Fruit fly (Drosophila melanogaster) whole organism, prepupa: Measurements from ENCODE around the gene Es2.

ENCODE experiments used
- CG10669 ChIP-seq: fragments of 200-800 bp; sonication (Bioruptor generic); optimal IDR thresholded peaks from 3 replicates; lab custom pipeline; 2018; ENCODE audit warnings: missing biosample characterization, mild to moderate bottlenecking, missing genetic modification characterization, moderate library complexity
- CG11902 ChIP-seq: fragments of 200-800 bp; sonication (Bioruptor generic); optimal IDR thresholded peaks from 3 replicates; lab custom pipeline; 2016; ENCODE audit warnings: missing biosample characterization, missing genetic modification characterization
- CG15336 ChIP-seq: fragments of 200-800 bp; sonication (Bioruptor generic); IDR thresholded peaks from 2 replicates; pipeline ENCODE4 v1.3.6; 2022; ENCODE audit warnings: missing biosample characterization, missing genetic modification characterization
- CG1621 ChIP-seq: fragments of 200-800 bp; sonication (Bioruptor generic); optimal IDR thresholded peaks from 3 replicates; lab custom pipeline; 2018; ENCODE audit warnings: missing biosample characterization, mild to moderate bottlenecking, missing genetic modification characterization
- CG16779 ChIP-seq: fragments of 200-800 bp; sonication (Bioruptor generic); optimal IDR thresholded peaks from 3 replicates; lab custom pipeline; 2017; ENCODE audit warnings: missing biosample characterization, mild to moderate bottlenecking, missing genetic modification characterization
- CG3032 ChIP-seq: fragments of 200-800 bp; optimal IDR thresholded peaks from 2 replicates; lab custom pipeline; 2019; ENCODE audit warnings: missing biosample characterization, mild to moderate bottlenecking, missing genetic modification characterization, moderate library complexity
- CG31627 ChIP-seq: fragments of 200-800 bp; sonication (Bioruptor generic); optimal IDR thresholded peaks from 3 replicates; lab custom pipeline; 2016; ENCODE audit warnings: missing biosample characterization, missing genetic modification characterization
- CG32006 ChIP-seq: fragments of 200-800 bp; sonication (Bioruptor generic); optimal IDR thresholded peaks from 3 replicates; lab custom pipeline; 2017; ENCODE audit warnings: missing biosample characterization, mild to moderate bottlenecking, missing genetic modification characterization
- CG34406 ChIP-seq: fragments of 200-800 bp; sonication (Bioruptor generic); optimal IDR thresholded peaks from 3 replicates; lab custom pipeline; 2016; ENCODE audit warnings: missing biosample characterization, missing genetic modification characterization
- CG6792 ChIP-seq: fragments of 200-800 bp; sonication (Bioruptor generic); optimal IDR thresholded peaks from 3 replicates; lab custom pipeline; 2016; ENCODE audit warnings: missing biosample characterization, missing genetic modification characterization
- CG6854 ChIP-seq: fragments of 200-800 bp; sonication (Bioruptor generic); optimal IDR thresholded peaks from 2 replicates; lab custom pipeline; 2017; ENCODE audit warnings: missing biosample characterization, mild to moderate bottlenecking, missing genetic modification characterization
- CG7368 ChIP-seq: fragments of 200-800 bp; sonication (Bioruptor generic); optimal IDR thresholded peaks from 3 replicates; lab custom pipeline; 2016; ENCODE audit warnings: missing biosample characterization, missing genetic modification characterization
- CG8119 ChIP-seq: fragments of 200-800 bp; sonication (Bioruptor generic); IDR thresholded peaks from 3 replicates; pipeline ENCODE4 v1.3.6; 2022; ENCODE audit warnings: missing biosample characterization, missing genetic modification characterization
- CG8319 ChIP-seq: fragments of 200-800 bp; sonication (Bioruptor generic); optimal IDR thresholded peaks from 3 replicates; lab custom pipeline; 2016; ENCODE audit warnings: missing biosample characterization, missing genetic modification characterization
- Eip75B ChIP-seq: fragments of 200-800 bp; sonication (Bioruptor generic); optimal IDR thresholded peaks from 3 replicates; lab custom pipeline; 2016; ENCODE audit warnings: missing biosample characterization, missing genetic modification characterization
- Eip78C ChIP-seq: fragments of 200-800 bp; sonication (Bioruptor generic); peaks from one replicate; lab custom pipeline; 2016; ENCODE audit warnings: missing biosample characterization, missing genetic modification characterization
- Eip93F ChIP-seq: fragments of 200-800 bp; sonication (Bioruptor generic); optimal IDR thresholded peaks from 2 replicates; lab custom pipeline; 2016; ENCODE audit warnings: missing biosample characterization, mild to moderate bottlenecking, missing genetic modification characterization
- Ets21C ChIP-seq: fragments of 200-800 bp; sonication (Bioruptor generic); optimal IDR thresholded peaks from 3 replicates; lab custom pipeline; 2016; ENCODE audit warnings: missing biosample characterization, missing genetic modification characterization
- Ets96B ChIP-seq: fragments of 200-800 bp; optimal IDR thresholded peaks from 2 replicates; lab custom pipeline; 2019; ENCODE audit warnings: missing biosample characterization, mild to moderate bottlenecking, missing genetic modification characterization, moderate library complexity
- Hr39 ChIP-seq: fragments of 200-800 bp; sonication (Bioruptor generic); optimal IDR thresholded peaks from 2 replicates; lab custom pipeline; 2016; ENCODE audit warnings: missing biosample characterization, missing genetic modification characterization
- Hr4 ChIP-seq: fragments of 200-800 bp; sonication (Bioruptor generic); optimal IDR thresholded peaks from 3 replicates; lab custom pipeline; 2016; ENCODE audit warnings: missing biosample characterization, missing genetic modification characterization
- Lpt ChIP-seq: fragments of 200-800 bp; sonication (Bioruptor generic); optimal IDR thresholded peaks from 3 replicates; lab custom pipeline; 2016; ENCODE audit warnings: missing biosample characterization, missing genetic modification characterization
- Met ChIP-seq: fragments of 200-800 bp; sonication (Bioruptor generic); optimal IDR thresholded peaks from 3 replicates; lab custom pipeline; 2016; ENCODE audit warnings: missing biosample characterization, missing genetic modification characterization
- OdsH ChIP-seq: fragments of 200-800 bp; sonication (Bioruptor generic); optimal IDR thresholded peaks from 3 replicates; lab custom pipeline; 2016; ENCODE audit warnings: missing biosample characterization, missing genetic modification characterization
- Smox ChIP-seq: fragments of 200-800 bp; sonication (Bioruptor generic); optimal IDR thresholded peaks from 3 replicates; lab custom pipeline; 2016; ENCODE audit warnings: missing biosample characterization, missing genetic modification characterization
- Sox102F ChIP-seq: fragments of 200-800 bp; sonication (Bioruptor generic); optimal IDR thresholded peaks from 2 replicates; lab custom pipeline; 2016; ENCODE audit warnings: missing biosample characterization, mild to moderate bottlenecking, missing genetic modification characterization
- achi ChIP-seq: fragments of 200-800 bp; sonication (Bioruptor generic); optimal IDR thresholded peaks from 3 replicates; lab custom pipeline; 2016; ENCODE audit warnings: missing biosample characterization, missing genetic modification characterization
- acj6 ChIP-seq: fragments of 200-800 bp; sonication (Bioruptor generic); optimal IDR thresholded peaks from 3 replicates; lab custom pipeline; 2016; ENCODE audit warnings: missing biosample characterization, missing genetic modification characterization
- cyc ChIP-seq: fragments of 200-800 bp; sonication (Bioruptor generic); optimal IDR thresholded peaks from 3 replicates; lab custom pipeline; 2016; ENCODE audit warnings: missing biosample characterization, missing genetic modification characterization
- dac ChIP-seq: fragments of 200-800 bp; sonication (Bioruptor generic); optimal IDR thresholded peaks from 2 replicates; lab custom pipeline; 2017; ENCODE audit warnings: missing biosample characterization, mild to moderate bottlenecking, missing genetic modification characterization
- dsx ChIP-seq: fragments of 200-800 bp; optimal IDR thresholded peaks from 3 replicates; lab custom pipeline; 2019; ENCODE audit warnings: missing biosample characterization, mild to moderate bottlenecking, missing genetic modification characterization, moderate library complexity; ENCODE audit not compliant: poor library complexity, severe bottlenecking
- eg ChIP-seq: fragments of 200-800 bp; sonication (Bioruptor generic); IDR thresholded peaks from 3 replicates; pipeline ENCODE4 v1.3.6; 2022; ENCODE audit warnings: missing biosample characterization, missing genetic modification characterization
- esn ChIP-seq: fragments of 200-800 bp; sonication (Bioruptor generic); optimal IDR thresholded peaks from 2 replicates; lab custom pipeline; 2016; ENCODE audit warnings: missing biosample characterization, mild to moderate bottlenecking, missing genetic modification characterization, moderate library complexity
- fd59A ChIP-seq: fragments of 200-800 bp; sonication (Bioruptor generic); optimal IDR thresholded peaks from 2 replicates; lab custom pipeline; 2017; ENCODE audit warnings: missing biosample characterization, mild to moderate bottlenecking, missing genetic modification characterization, missing genetic modification reagents
- lz ChIP-seq: fragments of 200-800 bp; sonication (Bioruptor generic); optimal IDR thresholded peaks from 3 replicates; lab custom pipeline; 2016; ENCODE audit warnings: missing biosample characterization, missing genetic modification characterization
- pdm3 ChIP-seq: fragments of 200-800 bp; sonication (Bioruptor generic); optimal IDR thresholded peaks from 3 replicates; lab custom pipeline; 2016; ENCODE audit warnings: missing biosample characterization, missing genetic modification characterization
- salr ChIP-seq, 2 experiments: fragments of 200-800 bp; sonication (Bioruptor generic); optimal IDR thresholded peaks; 3 replicates each; lab custom pipeline; 2016 to 2018; ENCODE audit warnings: missing biosample characterization in 2 of 2, missing genetic modification characterization in 2 of 2, mild to moderate bottlenecking in 1 of 2
- spab ChIP-seq: fragments of 200-800 bp; sonication (Bioruptor generic); optimal IDR thresholded peaks from 2 replicates; lab custom pipeline; 2017; ENCODE audit warnings: missing biosample characterization, mild to moderate bottlenecking, missing genetic modification characterization, missing genetic modification reagents
- svp ChIP-seq: fragments of 200-800 bp; sonication (Bioruptor generic); peaks from one replicate; lab custom pipeline; 2016; ENCODE audit warnings: missing biosample characterization, missing genetic modification characterization
- topi ChIP-seq: fragments of 200-800 bp; sonication (Bioruptor generic); optimal IDR thresholded peaks from 3 replicates; lab custom pipeline; 2016; ENCODE audit warnings: missing biosample characterization, missing genetic modification characterization
- vri ChIP-seq: fragments of 200-800 bp; sonication (Bioruptor generic); optimal IDR thresholded peaks from 3 replicates; lab custom pipeline; 2016; ENCODE audit warnings: missing biosample characterization, mild to moderate bottlenecking, missing genetic modification characterization

Es2 gene

DNA sequence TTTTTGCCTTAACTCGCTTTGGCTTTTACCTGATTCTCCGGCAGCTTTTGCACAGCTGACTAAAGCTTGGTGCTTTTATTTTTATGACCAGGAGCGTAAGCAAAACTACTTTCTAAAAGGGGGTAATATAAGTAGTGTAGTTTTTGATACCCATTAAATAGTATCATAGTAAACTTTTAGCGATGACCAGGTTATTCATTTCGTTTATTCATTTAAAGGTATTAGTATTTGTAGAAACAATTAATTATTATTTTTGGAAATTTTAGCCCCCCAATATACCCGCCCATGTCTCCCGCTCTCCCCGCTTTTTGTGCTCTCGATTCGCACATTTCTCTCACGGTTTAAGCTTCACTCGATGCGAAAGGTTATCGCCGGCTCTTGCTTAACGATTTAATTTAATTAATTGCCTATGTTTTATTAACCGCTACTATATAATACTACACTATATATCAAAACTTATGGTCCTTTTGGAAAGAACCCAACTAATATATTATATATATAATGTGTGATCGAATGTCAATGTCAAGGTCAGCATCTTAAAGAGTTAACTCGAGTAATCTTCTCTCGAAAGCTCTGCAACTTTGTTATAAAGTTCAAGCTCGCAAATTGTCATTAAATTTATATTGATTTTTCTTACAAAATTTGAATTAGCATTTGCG lies 3.2 kb downstream of the Es2 start, which contains the start of gene Sptr (continued):
- TF ChIP-seq Sox102F (GFP tag; lab: Kevin White, UChicago) (peak; percentile 94), CG32006 (GFP tag; lab: Kevin White, UChicago) (peak; percentile 93), CG6792 (GFP tag; lab: Kevin White, UChicago) (peak; percentile 95), CG3032 (tag; lab: Kevin White, UChicago) (peak; percentile 95), Ets21C (peak; percentile 90), eg (GFP tag; lab: Robert Waterston, UW) (peak; percentile 96), CG7368 (GFP tag; lab: Kevin White, UChicago) (peak; percentile 92), cyc (GFP tag; lab: Kevin White, UChicago) (peak; percentile 92), CG15336 (GFP tag; lab: Robert Waterston, UW) (peak; percentile 96), CG10669 (peak; percentile 90), Ets96B (peak; percentile 95), CG11902 (GFP tag; lab: Kevin White, UChicago) (peak; percentile 86), CG16779 (tag; lab: Kevin White, UChicago) (peak; percentile 92), svp (peak; percentile 98), CG8319 (peak; percentile 92), Hr4 (peak; percentile 90), CG6854 (peak; percentile 93), achi (GFP tag; lab: Kevin White, UChicago) (peak; percentile 94), Lpt (GFP tag; lab: Kevin White, UChicago) (peak; percentile 93), topi (GFP tag; lab: Kevin White, UChicago) (peak; percentile 96), Hr39 (GFP tag; lab: Kevin White, UChicago) (peak; percentile 90), fd59A (GFP tag; lab: Kevin White, UChicago) (peak; percentile 89), pdm3 (GFP tag; lab: Kevin White, UChicago) (peak; percentile 95)

DNA sequence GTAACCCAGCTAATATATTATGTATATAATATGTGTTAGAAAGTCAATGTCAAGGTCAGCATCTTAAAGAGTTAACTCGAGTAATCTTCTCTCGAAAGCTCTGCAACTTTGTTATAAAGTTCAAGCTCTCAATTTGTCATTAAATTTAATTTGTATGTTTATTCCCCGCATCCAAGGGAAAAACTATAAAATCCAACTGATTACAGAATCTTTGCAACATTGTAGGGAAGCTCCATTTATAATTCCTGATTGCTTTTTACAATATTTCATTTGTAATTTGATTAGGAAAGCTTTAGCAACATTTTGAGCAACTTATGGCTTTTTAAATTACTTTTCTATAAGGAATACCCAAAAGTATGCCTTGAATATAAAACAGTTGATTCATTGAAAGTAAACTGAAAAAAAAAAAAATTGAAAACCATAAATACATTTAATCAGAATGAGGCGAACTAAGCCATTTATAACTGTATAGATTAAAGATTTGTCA lies 5.5 kb downstream of the Es2 start:
- TF ChIP-seq dsx (GFP tag; lab: Kevin White, UChicago) (peak; percentile 97), CG7368 (GFP tag; lab: Kevin White, UChicago) (no peak), CG8119 (GFP tag; lab: Robert Waterston, UW) (no peak), dac (GFP tag; lab: Kevin White, UChicago) (no peak), Eip78C (GFP tag; lab: Kevin White, UChicago) (peak; percentile 4)
- TF ChIP-seq, all 60 proteins: peak for 2

DNA sequence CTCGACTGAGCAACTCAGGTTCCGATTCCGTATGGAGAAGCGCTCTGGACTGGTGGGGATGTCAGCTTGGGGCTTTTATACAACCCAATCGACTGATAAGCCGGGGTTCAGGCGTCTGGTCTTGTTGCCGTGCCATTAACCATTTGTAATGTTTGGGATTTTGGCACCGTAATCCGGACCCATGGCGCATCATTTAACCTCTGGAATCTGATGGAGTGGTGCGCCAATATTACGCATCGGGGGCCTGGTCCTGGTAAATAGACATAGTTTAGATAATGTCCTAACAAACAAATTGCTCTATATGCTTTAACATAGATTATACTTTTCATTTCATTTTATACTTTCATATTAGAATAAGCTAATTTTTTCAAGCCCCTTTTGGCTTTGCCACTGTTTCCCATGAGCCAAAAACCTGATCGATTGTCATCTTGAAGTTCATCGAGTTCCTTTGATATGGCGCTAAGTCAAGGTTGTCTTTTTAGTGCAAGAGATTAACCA lies 7.7 kb downstream of the Es2 start, which contains the start of gene CG12116:
Gene CG12116, minus strand, starts transcription at position 51 of the 498 bp plus-strand sequence.
- TF ChIP-seq spab (no peak), dac (GFP tag; lab: Kevin White, UChicago) (no peak), Sox102F (GFP tag; lab: Kevin White, UChicago) (peak; percentile 18), CG16779 (tag; lab: Kevin White, UChicago) (no peak), Eip93F (GFP tag; lab: Kevin White, UChicago) (no peak), Smox (GFP tag; lab: Kevin White, UChicago) (peak; percentile 18), Eip75B (no peak), lz (no peak), esn (no peak), acj6 (GFP tag; lab: Kevin White, UChicago) (no peak), CG1621 (tag; lab: Kevin White, UChicago) (no peak), svp (peak; percentile 98), CG34406 (GFP tag; lab: Kevin White, UChicago) (no peak), cyc (GFP tag; lab: Kevin White, UChicago) (no peak), CG6792 (GFP tag; lab: Kevin White, UChicago) (no peak), Lpt (GFP tag; lab: Kevin White, UChicago) (no peak), dsx (GFP tag; lab: Kevin White, UChicago) (no peak), Hr39 (GFP tag; lab: Kevin White, UChicago) (peak; percentile 24), salr (GFP tag; optimal IDR thresholded peaks at IDR 0.05; lab: Kevin White, UChicago) (no peak), Hr4 (no peak), Ets21C (no peak), vri (GFP tag; lab: Kevin White, UChicago) (no peak), OdsH (GFP tag; lab: Kevin White, UChicago) (no peak), CG8319 (no peak), Met (peak; percentile 13), CG8119 (GFP tag; lab: Robert Waterston, UW) (no peak), CG7368 (GFP tag; lab: Kevin White, UChicago) (no peak), CG15336 (GFP tag; lab: Robert Waterston, UW) (no peak), CG31627 (GFP tag; lab: Kevin White, UChicago) (peak; percentile 7)
